Fruit fly (Drosophila melanogaster): ENCODE data around the gene ArgRS.

The ArgRS gene

dm6 chrX:15811666-15812614 lies 32.0 kb downstream of the ArgRS start (continued):
- peak; percentile 66 for TF ChIP-seq pros (GFP tag; optimal IDR thresholded peaks at IDR 0.05)
- no peak for TF ChIP-seq Poxn (GFP tag; IDR thresholded peaks at IDR 0.05)
- TF ChIP-seq CG3163 (GFP tag; optimal IDR thresholded peaks at IDR 0.05) = peak; percentile 67
- TF ChIP-seq CG13296 (GFP tag; optimal IDR thresholded peaks at IDR 0.05) = no peak
- TF ChIP-seq HLHmδ (GFP tag; optimal IDR thresholded peaks at IDR 0.05) = peak; percentile 9
- TF ChIP-seq Trl (optimal IDR thresholded peaks at IDR 0.05) = peak; percentile 98 to 99
- peak; percentile 61 for TF ChIP-seq Trl (GFP tag; optimal IDR thresholded peaks at IDR 0.05)
- TF ChIP-seq Dfd (GFP tag; optimal IDR thresholded peaks at IDR 0.05) = peak in 1 of 2 experiments; percentile 37
- TF ChIP-seq CG8924 (tag; optimal IDR thresholded peaks at IDR 0.05) = peak; percentile 5
- TF ChIP-seq Dref (GFP tag; IDR thresholded peaks at IDR 0.05) = no peak; the same call in 1 of the 2 replicates
- TF ChIP-seq CrebB (tag; optimal IDR thresholded peaks at IDR 0.05) = no peak
- TF ChIP-seq ewg (GFP tag; optimal IDR thresholded peaks at IDR 0.05) = peak; percentile 11
- no peak for TF ChIP-seq schlank (tag; optimal IDR thresholded peaks at IDR 0.05)
- no peak for TF ChIP-seq bcd (GFP tag; optimal IDR thresholded peaks at IDR 0.05)
- no peak for TF ChIP-seq prd (optimal IDR thresholded peaks at IDR 0.05)
- 0 out of 3 replicates have a peak, but pooled peaks have one; percentile 16 for TF ChIP-seq prd (GFP tag; IDR thresholded peaks at IDR 0.05)
- no peak for TF ChIP-seq Ets65A (GFP tag)
- TF ChIP-seq CG2120 (GFP tag; optimal IDR thresholded peaks at IDR 0.05) = no peak
- TF ChIP-seq jing (GFP tag; optimal IDR thresholded peaks at IDR 0.05) = no peak
- no peak for TF ChIP-seq CG8281 (tag; optimal IDR thresholded peaks at IDR 0.05)
- TF ChIP-seq gfzf (GFP tag; optimal IDR thresholded peaks at IDR 0.05) = no peak
- peak; percentile 42 for TF ChIP-seq Kr (GFP tag; optimal IDR thresholded peaks at IDR 0.05)
- TF ChIP-seq CG7372 (GFP tag; IDR thresholded peaks at IDR 0.05) = no peak
- TF ChIP-seq ttk (GFP tag; IDR thresholded peaks at IDR 0.05) = no peak
- peak; percentile 17 for TF ChIP-seq CG8359 (GFP tag; optimal IDR thresholded peaks at IDR 0.05; ENCODE audit: borderline replicate concordance)
- no peak for TF ChIP-seq CG33557 (GFP tag; optimal IDR thresholded peaks at IDR 0.05)
- no peak for TF ChIP-seq CG12299 (tag; optimal IDR thresholded peaks at IDR 0.05)
- TF ChIP-seq wdn (GFP tag; IDR thresholded peaks at IDR 0.05) = no peak
- no peak for TF ChIP-seq sim (GFP tag; IDR thresholded peaks at IDR 0.05)
- peak; percentile 45; the same call in 2 of the 3 replicates for TF ChIP-seq zen2 (GFP tag; IDR thresholded peaks at IDR 0.05; ENCODE audit: partially characterized antibody)
- TF ChIP-seq CG6175 (GFP tag; IDR thresholded peaks at IDR 0.05) = peak; percentile 95
- TF ChIP-seq CG17385 (GFP tag; optimal IDR thresholded peaks at IDR 0.05) = peak; percentile 70
- TF ChIP-seq E2f2 (GFP tag; IDR thresholded peaks at IDR 0.05) = no peak
- peak in 1 of 2 experiments; percentile 21 for TF ChIP-seq Hr78 (GFP tag; optimal IDR thresholded peaks at IDR 0.05)
- TF ChIP-seq CG14710 (tag; optimal IDR thresholded peaks at IDR 0.05) = peak; percentile 10
- peak; percentile 49 for TF ChIP-seq Jarid2 (GFP tag; optimal IDR thresholded peaks at IDR 0.05)
- TF ChIP-seq NfI (GFP tag; optimal IDR thresholded peaks at IDR 0.05) = no peak
- no peak for TF ChIP-seq CG17829 (tag; optimal IDR thresholded peaks at IDR 0.05)
- TF ChIP-seq CG4328 (GFP tag; optimal IDR thresholded peaks at IDR 0.05) = no peak
- no peak for TF ChIP-seq nmo (GFP tag; optimal IDR thresholded peaks at IDR 0.05)
- TF ChIP-seq ap (GFP tag; IDR thresholded peaks at IDR 0.05) = no peak
- TF ChIP-seq lov (optimal IDR thresholded peaks at IDR 0.05) = no peak
- TF ChIP-seq lov (GFP tag; IDR thresholded peaks at IDR 0.05) = no peak
- no peak for TF ChIP-seq disco-r (GFP tag; optimal IDR thresholded peaks at IDR 0.05)
- no peak for TF ChIP-seq hkb (optimal IDR thresholded peaks at IDR 0.05)
- no peak for TF ChIP-seq hkb (GFP tag; IDR thresholded peaks at IDR 0.05)
- TF ChIP-seq Dp (GFP tag; optimal IDR thresholded peaks at IDR 0.05) = no peak
- peak; percentile 40; the same call in 1 of the 2 replicates for TF ChIP-seq unc-4 (GFP tag; IDR thresholded peaks at IDR 0.05; ENCODE audit: partially characterized antibody)
- no peak for TF ChIP-seq slbo (GFP tag; IDR thresholded peaks at IDR 0.05)
